Fruit fly (Drosophila melanogaster) Kc167 (cell line): ENCODE measurements around the gene Acyp2.

Experiments
- Myc ChIP-seq: fragments of >200 bp; optimal IDR thresholded peaks from 2 replicates; lab custom pipeline; 2017; ENCODE audit warnings: missing external identifiers
- h ChIP-seq: fragments of >200 bp; optimal IDR thresholded peaks from 3 replicates; lab custom pipeline; 2018; ENCODE audit warnings: missing external identifiers
- insv ChIP-seq: fragments of >200 bp; optimal IDR thresholded peaks from 3 replicates; lab custom pipeline; 2018; ENCODE audit warnings: missing external identifiers
- psq ChIP-seq: fragments of >200 bp; optimal IDR thresholded peaks from 2 replicates; lab custom pipeline; 2017; ENCODE audit warnings: missing external identifiers

dm6 chr3R:15825521-15825920, 33.0 kb downstream of the Acyp2 start, which contains the start of gene CG4576:
- TF ChIP-seq psq (lab: Kevin White, UChicago) (no peak), Myc (no peak), insv (lab: Kevin White, UChicago) (no peak), h (lab: Kevin White, UChicago) (no peak)
